Worm (Caenorhabditis elegans) whole organism, L3 larva: ENCODE measurements around the gene sas-6.

Experiments used
- ceh-28 ChIP-seq: fragments of 150-350 bp; optimal IDR thresholded peaks from 2 replicates; lab custom pipeline; 2014; ENCODE audit warnings: missing biosample characterization, missing genetic modification reagents, missing genetic modification characterization
- elt-1 ChIP-seq: fragments of 150-350 bp; optimal IDR thresholded peaks from 2 replicates; lab custom pipeline; 2014; ENCODE audit warnings: missing biosample characterization, missing genetic modification characterization
- elt-3 ChIP-seq, 3 experiments: fragments of 150-350 bp in 1 of 3; sonication (generic microtip) in 2 of 3; optimal IDR thresholded peaks; 2 replicates in 2 of 3; 4 replicates in 1 of 3; lab custom pipeline; 2014 to 2017; ENCODE audit warnings: missing biosample characterization in 3 of 3, missing genetic modification characterization in 3 of 3
- jun-1 ChIP-seq: fragments of 150-350 bp; optimal IDR thresholded peaks from 2 replicates; lab custom pipeline; 2014; ENCODE audit warnings: missing biosample characterization, missing genetic modification reagents, missing genetic modification characterization
- snpc-4 ChIP-seq: fragments of 150-350 bp; optimal IDR thresholded peaks from 2 replicates; lab custom pipeline; 2014; ENCODE audit warnings: missing biosample characterization, missing genetic modification characterization

DNA sequence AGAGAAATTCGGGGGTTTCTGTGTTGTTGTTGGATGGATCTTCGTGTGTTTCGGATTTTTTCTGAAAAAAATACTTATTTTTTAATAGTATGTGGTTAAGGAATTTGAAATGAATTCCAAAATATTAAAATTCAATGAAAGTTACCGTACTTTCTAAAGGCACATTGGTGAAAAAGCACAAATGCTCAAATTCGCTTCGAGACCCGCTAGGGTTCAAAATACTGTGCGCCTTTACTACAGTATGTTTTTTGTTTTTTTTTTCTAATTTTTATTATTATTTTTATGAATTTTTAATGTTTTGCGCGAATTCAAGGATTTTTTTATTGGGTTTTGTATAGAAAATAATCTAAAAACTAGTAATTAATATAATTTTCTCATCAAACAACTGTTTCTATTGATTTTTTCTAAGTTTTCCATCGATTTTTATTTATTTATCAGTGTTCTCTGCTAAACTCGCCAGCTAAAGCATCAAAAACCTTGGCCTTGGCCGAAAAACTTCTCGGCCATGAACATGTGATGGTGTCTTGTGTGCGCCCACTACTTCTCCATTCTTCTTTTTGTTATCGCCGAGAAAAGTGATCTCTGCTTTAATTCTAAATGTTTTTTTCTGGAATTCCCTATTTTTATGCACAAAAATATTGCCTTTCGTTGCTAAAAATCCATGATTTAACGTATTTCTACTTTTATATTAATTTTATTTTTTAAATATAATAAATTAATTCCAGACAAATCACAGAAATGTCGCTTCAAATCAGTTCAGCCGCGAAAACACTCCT, 5.1 kb downstream of the sas-6 start, which contains the start of gene iscu-1:
- TF ChIP-seq elt-1 (tag; lab: Kevin White, UChicago) (no peak), snpc-4 (tag; lab: Kevin White, UChicago) (no peak), ceh-28 (tag; lab: Kevin White, UChicago) (peak; percentile 45), elt-3 (tag; optimal IDR thresholded peaks at IDR 0.05; lab: Kevin White, UChicago) (no peak), jun-1 (tag; lab: Kevin White, UChicago) (no peak)
